Worm (Caenorhabditis elegans): ENCODE measurements around the gene H14E04.2.

Gene H14E04.2

ce11 chrIII:2362648-2363047 is 13.3 kb upstream of the H14E04.2 start, which contains the start of gene srd-69:
Gene srd-69, plus strand, starts transcription at chrIII:2362948.
- no peak for TF ChIP-seq lir-3 (tag; optimal IDR thresholded peaks at IDR 0.05)
- TF ChIP-seq unc-62 (GFP tag; optimal IDR thresholded peaks at IDR 0.05 in 1 of 2): no peak
- no peak for TF ChIP-seq unc-62 (tag; optimal IDR thresholded peaks at IDR 0.05)
- TF ChIP-seq skn-1 (tag; optimal IDR thresholded peaks at IDR 0.05): no peak
- no peak for TF ChIP-seq hlh-11 (tag; optimal IDR thresholded peaks at IDR 0.05)
- no peak for TF ChIP-seq pqm-1 (tag; optimal IDR thresholded peaks at IDR 0.05)
- no peak for TF ChIP-seq egl-43 (GFP tag; IDR thresholded peaks at IDR 0.05)
- TF ChIP-seq daf-8 (GFP tag; IDR thresholded peaks at IDR 0.05): no peak

DNA sequence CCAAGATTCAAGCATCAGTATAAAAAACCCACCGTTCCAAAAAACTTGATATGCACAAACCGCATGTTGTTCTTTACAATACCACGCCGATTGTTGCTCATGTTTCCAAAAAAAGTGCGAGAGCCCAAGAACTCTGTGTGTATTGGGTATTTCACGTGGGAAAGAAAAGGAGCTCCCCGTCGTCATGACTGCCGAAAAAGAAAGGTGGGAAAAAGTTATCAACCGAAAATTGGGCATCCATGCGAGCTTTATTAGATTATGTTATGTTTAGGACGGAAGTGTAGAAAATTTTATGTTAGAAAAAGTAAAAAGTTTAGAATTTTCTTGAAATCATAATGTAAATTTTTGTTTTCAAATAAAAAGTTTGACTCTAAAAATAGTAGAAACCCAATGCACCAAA is 7.6 kb upstream of the H14E04.2 start, which contains the start of gene H04J21.4:
Gene H04J21.4, minus strand, starts transcription at position 101 of the 400 bp plus-strand sequence.
- no peak for TF ChIP-seq unc-39 (tag; optimal IDR thresholded peaks at IDR 0.05)
- peak; percentile 88 for TF ChIP-seq aha-1 (tag)

ce11 chrIII:2371864-2372263 is 4.1 kb upstream of the H14E04.2 start, which contains the start of gene H04J21.1:
Gene H04J21.1, minus strand, starts transcription at chrIII:2371964.
- no peak for TF ChIP-seq ztf-11 (tag; optimal IDR thresholded peaks at IDR 0.05)
- TF ChIP-seq aha-1 (tag): peak; percentile 11

DNA sequence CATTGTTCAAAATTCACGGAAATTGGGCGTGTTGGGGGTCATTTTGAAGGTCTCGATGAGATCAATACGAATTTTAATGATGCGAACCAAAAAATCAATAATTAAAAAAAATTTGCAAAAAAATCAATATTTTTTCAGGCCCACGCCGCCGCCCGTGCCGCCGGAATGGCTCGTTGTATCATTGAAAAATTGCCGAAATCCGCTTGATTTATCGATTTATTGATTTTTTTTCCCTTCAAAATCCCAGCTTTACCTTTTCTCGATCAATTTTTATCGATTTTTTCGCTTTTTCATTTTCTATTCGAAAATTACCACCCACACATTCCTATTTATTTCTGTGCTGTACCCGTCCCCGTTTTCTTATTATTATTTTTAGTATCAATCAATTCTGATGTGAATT is 8.4 kb downstream of the H14E04.2 start:
- TF ChIP-seq ceh-28 (tag; optimal IDR thresholded peaks at IDR 0.05) (peak; percentile 99), nhr-28 (tag; optimal IDR thresholded peaks at IDR 0.05) (no peak), hlh-11 (tag; optimal IDR thresholded peaks at IDR 0.05) (no peak), nhr-41 (GFP tag; IDR thresholded peaks at IDR 0.05) (no peak), madf-5 (GFP tag; IDR thresholded peaks at IDR 0.05) (no peak), zfp-3 (GFP tag; conservative IDR thresholded peaks at IDR 0.05) (no peak), dmd-8 (GFP tag; IDR thresholded peaks at IDR 0.05) (no peak), aha-1 (tag) (peak; percentile 30), nhr-42 (GFP tag; IDR thresholded peaks at IDR 0.05) (no peak), ceh-20 (GFP tag; IDR thresholded peaks at IDR 0.05) (no peak), skn-1 (tag; optimal IDR thresholded peaks at IDR 0.05) (no peak), lin-39 (tag; optimal IDR thresholded peaks at IDR 0.05) (no peak), dmd-6 (GFP tag; IDR thresholded peaks at IDR 0.05) (no peak), vab-7 (GFP tag; IDR thresholded peaks at IDR 0.05) (no peak)

ce11 chrIII:2386483-2386882 is 10.5 kb downstream of the H14E04.2 start, which contains the start of gene H14E04.3:
Gene H14E04.3, minus strand, starts transcription at chrIII:2386583.
- TF ChIP-seq unc-62 (GFP tag; optimal IDR thresholded peaks at IDR 0.05 in 1 of 2) (no peak), unc-62 (tag; optimal IDR thresholded peaks at IDR 0.05) (no peak), mdt-29 (GFP tag; IDR thresholded peaks at IDR 0.05) (no peak), cey-2 (tag; optimal IDR thresholded peaks at IDR 0.05; ENCODE audit: borderline replicate concordance, insufficient read depth) (no peak), zag-1 (tag; optimal IDR thresholded peaks at IDR 0.05) (no peak), D1046.2 (GFP tag; IDR thresholded peaks at IDR 0.05) (no peak), T26A8.4 (GFP tag; IDR thresholded peaks at IDR 0.05) (no peak), unc-130 (GFP tag; optimal IDR thresholded peaks at IDR 0.05) (no peak), ceh-62 (tag; optimal IDR thresholded peaks at IDR 0.05) (no peak), mxl-2 (GFP tag; conservative IDR thresholded peaks at IDR 0.05) (no peak)

DNA sequence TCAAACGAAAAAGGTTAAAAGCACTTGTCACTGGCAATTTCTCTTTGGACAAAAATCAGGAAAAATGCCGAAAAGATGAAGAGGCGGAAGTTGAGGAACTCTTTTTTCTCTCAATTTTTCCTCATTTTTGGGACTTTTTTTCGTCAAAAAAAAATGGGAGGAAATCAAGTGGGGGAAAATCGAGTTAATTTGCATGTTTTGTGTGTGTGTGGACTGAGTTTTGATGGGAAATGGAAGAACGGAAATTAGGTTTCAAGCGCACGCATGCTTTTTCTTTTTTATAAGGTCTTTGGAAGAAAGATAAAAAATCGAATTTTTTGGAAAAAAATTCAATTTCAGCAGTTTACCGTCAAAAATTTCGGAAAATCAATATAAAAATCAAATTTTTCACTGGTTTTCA is 15.7 kb downstream of the H14E04.2 start:
- no peak for TF ChIP-seq F44E2.7 (GFP tag; IDR thresholded peaks at IDR 0.05)
- peak; percentile 86 for TF ChIP-seq ces-1 (GFP tag; optimal IDR thresholded peaks at IDR 0.05)
